Fruit fly (Drosophila melanogaster) S2 (cell line): ENCODE measurements around the gene CG2656.

ENCODE experiments used
- CG8478 ChIP-seq: fragments of >200 bp; optimal IDR thresholded peaks from 2 replicates; lab custom pipeline; 2018
- CTCF ChIP-seq, 2 experiments: fragments of >200 bp; optimal IDR thresholded peaks; 2 replicates each; lab custom pipeline; 2018

DNA sequence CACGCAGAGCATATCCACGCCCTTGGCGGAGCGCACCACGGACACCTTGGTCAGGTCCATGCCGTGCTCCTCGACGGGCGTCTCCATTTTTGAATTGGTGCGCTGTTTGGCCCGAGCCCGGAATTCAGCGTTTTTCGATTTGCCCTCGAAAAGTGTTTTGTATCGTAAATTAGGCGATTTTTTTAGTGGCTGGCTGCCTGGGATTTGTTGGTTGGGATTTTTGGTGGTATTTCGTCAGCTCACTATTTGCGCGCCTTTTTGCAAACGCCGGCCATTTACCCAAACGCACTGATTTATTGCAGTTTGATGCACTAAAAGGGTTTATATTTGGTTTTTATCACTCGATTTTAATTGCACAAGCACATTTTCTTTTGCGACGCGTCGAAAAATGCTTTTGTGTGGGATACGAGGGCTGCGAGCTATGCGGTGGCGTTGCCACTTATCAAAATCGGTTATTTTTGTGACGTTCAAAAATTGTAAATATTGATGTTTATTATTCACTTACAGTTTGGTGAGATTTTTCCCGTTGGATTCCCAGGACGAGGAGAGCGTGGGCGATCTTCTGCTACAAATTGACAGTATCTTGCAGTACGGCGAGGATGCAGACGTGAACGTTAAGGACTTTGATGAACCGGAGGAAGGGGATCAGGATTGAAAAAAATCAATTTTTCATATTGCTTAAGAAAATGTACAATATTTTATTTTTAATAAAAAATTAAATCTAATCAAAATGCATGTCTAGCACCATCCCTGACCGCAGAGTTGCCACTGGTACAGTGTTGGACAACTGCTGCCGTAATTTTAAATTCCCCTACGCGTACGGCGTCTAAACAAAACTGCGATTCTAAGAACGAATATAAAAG, 6.3 kb downstream of the CG2656 start, which contains the start of the genes gfzf and Sas-4:
- TF ChIP-seq CG8478, result no peak
- no peak for TF ChIP-seq CTCF (optimal IDR thresholded peaks at IDR 0.05; lab: Kevin White, UChicago)
